Fruit fly (Drosophila melanogaster): ENCODE results near the gene CG17637.

The CG17637 gene

DNA sequence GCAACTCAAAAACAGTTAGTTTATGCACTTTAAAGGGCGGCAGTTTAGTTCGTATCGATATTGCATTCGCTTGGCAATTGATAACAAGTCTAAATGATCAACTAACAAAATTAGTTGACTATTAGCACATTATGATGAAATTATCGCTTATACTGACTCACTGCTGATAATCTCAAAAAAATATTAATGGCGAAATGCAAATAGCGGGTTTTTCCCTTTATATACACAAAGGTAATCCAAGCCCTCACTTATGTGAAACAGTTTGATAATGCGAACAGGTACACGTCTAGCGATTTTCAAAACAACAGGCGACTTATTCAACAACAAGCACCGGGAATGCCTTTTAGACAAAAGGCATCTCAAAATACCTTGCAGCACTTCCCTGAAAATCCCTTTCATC is 10.1 kb downstream of the CG17637 start:
- TF ChIP-seq Sp1 (GFP tag; optimal IDR thresholded peaks at IDR 0.05), result no peak
- no peak for TF ChIP-seq Hr78 (GFP tag; optimal IDR thresholded peaks at IDR 0.05)
- no peak for TF ChIP-seq Rel (GFP tag; optimal IDR thresholded peaks at IDR 0.05)
- TF ChIP-seq Rel (tag; optimal IDR thresholded peaks at IDR 0.05), result peak; percentile 97

DNA sequence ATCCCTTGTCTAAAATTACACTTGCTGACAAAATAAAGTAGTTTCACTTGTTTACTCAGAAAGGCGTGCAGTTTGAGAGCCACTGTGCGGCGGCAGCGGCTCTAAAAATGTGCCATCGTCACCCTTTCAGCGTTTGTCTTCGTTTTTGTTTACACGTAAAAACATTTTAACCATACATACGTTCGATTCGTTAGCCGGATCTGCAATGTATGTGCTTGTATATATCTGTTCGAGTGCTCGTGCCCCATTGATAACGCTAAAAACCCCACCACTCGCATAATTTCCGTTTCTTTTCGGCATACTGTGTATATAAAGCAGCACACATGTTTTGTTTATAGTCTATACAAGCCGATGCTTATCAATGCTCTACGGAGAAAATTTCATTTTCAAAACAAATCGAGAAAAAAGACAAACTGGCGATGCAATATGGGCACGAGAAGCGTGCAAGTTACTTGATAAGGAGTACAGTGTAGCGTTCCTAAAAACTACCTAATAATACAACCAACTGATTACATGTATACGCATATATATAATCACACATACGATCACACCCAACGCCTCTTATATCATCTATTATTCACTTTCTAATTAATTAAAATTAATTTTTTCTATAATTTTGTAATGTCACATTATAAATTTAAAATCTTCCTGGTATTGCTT is 12.7 kb downstream of the CG17637 start:
- TF ChIP-seq br (GFP tag; optimal IDR thresholded peaks at IDR 0.05) (peak; percentile 16), foxo (GFP tag; optimal IDR thresholded peaks at IDR 0.05) (peak in 1 of 2 experiments; percentile 63), Hr83 (GFP tag; optimal IDR thresholded peaks at IDR 0.05; ENCODE audit: poor library complexity, severe bottlenecking) (no peak), CG9705 (GFP tag; optimal IDR thresholded peaks at IDR 0.05) (no peak), jim (GFP tag; optimal IDR thresholded peaks at IDR 0.05) (no peak), HLH106 (tag; optimal IDR thresholded peaks at IDR 0.05) (peak; percentile 64), h (GFP tag; optimal IDR thresholded peaks at IDR 0.05) (peak; percentile 65), dmrt93B (GFP tag; optimal IDR thresholded peaks at IDR 0.05) (no peak), dsf (GFP tag; optimal IDR thresholded peaks at IDR 0.05; ENCODE audit: borderline replicate concordance) (no peak), Rel (GFP tag; optimal IDR thresholded peaks at IDR 0.05) (no peak), Rel (tag; optimal IDR thresholded peaks at IDR 0.05) (peak; percentile 96), rgr (GFP tag; optimal IDR thresholded peaks at IDR 0.05) (peak; percentile 63), OdsH (GFP tag; optimal IDR thresholded peaks at IDR 0.05) (peak; percentile 56), Sp1 (GFP tag; optimal IDR thresholded peaks at IDR 0.05) (peak; percentile 56), brk (GFP tag; optimal IDR thresholded peaks at IDR 0.05) (peak; percentile 4), fru (GFP tag; optimal IDR thresholded peaks at IDR 0.05) (peak; percentile 34), woc (GFP tag; optimal IDR thresholded peaks at IDR 0.05) (no peak), Myc (optimal IDR thresholded peaks at IDR 0.05) (no peak)

- TF ChIP-seq Abd-B (GFP tag; optimal IDR thresholded peaks at IDR 0.05), result no peak
- TF ChIP-seq rgr (GFP tag; optimal IDR thresholded peaks at IDR 0.05), result no peak
- peak; percentile 86 for TF ChIP-seq psq (GFP tag; optimal IDR thresholded peaks at IDR 0.05)
- TF ChIP-seq CrebA (GFP tag; optimal IDR thresholded peaks at IDR 0.05; ENCODE audit: borderline replicate concordance), result peak; percentile 46
- no peak for TF ChIP-seq N (GFP tag; optimal IDR thresholded peaks at IDR 0.05)
- TF ChIP-seq Jra (GFP tag; optimal IDR thresholded peaks at IDR 0.05), result peak; percentile 90
- no peak for TF ChIP-seq ey (GFP tag; optimal IDR thresholded peaks at IDR 0.05)
- no peak for TF ChIP-seq Sp1 (GFP tag; optimal IDR thresholded peaks at IDR 0.05)
- no peak for TF ChIP-seq h (GFP tag; optimal IDR thresholded peaks at IDR 0.05)
- no peak for TF ChIP-seq fru (GFP tag; optimal IDR thresholded peaks at IDR 0.05)
- no peak for TF ChIP-seq br (GFP tag; optimal IDR thresholded peaks at IDR 0.05)
- TF ChIP-seq usp (GFP tag; optimal IDR thresholded peaks at IDR 0.05), result no peak
- TF ChIP-seq CG32264 (GFP tag; optimal IDR thresholded peaks at IDR 0.05), result no peak
- TF ChIP-seq Dfd (GFP tag; optimal IDR thresholded peaks at IDR 0.05), result no peak
- no peak for TF ChIP-seq Mio (GFP tag; optimal IDR thresholded peaks at IDR 0.05)
- TF ChIP-seq woc (GFP tag; optimal IDR thresholded peaks at IDR 0.05), result no peak
- TF ChIP-seq Dif (GFP tag; optimal IDR thresholded peaks at IDR 0.05; ENCODE audit: partially characterized antibody), result peak; percentile 37
- no peak for TF ChIP-seq dsf (GFP tag; optimal IDR thresholded peaks at IDR 0.05; ENCODE audit: borderline replicate concordance)
- no peak for TF ChIP-seq Hr78 (GFP tag; optimal IDR thresholded peaks at IDR 0.05)
- peak in 1 of 2 experiments; percentile 77 for TF ChIP-seq dl (GFP tag; optimal IDR thresholded peaks at IDR 0.05; ENCODE audit: insufficient read depth in 1 of 2, partially characterized antibody in 2 of 2)
- TF ChIP-seq lola (GFP tag; optimal IDR thresholded peaks at IDR 0.05), result no peak
- peak; percentile 11 for TF ChIP-seq Hnf4 (GFP tag; optimal IDR thresholded peaks at IDR 0.05)
- TF ChIP-seq HLH106 (tag; optimal IDR thresholded peaks at IDR 0.05), result no peak
- no peak for TF ChIP-seq Rel (GFP tag; optimal IDR thresholded peaks at IDR 0.05)
- TF ChIP-seq Rel (tag; optimal IDR thresholded peaks at IDR 0.05), result peak; percentile 84
- no peak for TF ChIP-seq foxo (GFP tag; optimal IDR thresholded peaks at IDR 0.05)
- no peak for TF ChIP-seq Vsx2 (GFP tag; optimal IDR thresholded peaks at IDR 0.05; ENCODE audit: partially characterized antibody)
- no peak for TF ChIP-seq CG9705 (GFP tag; optimal IDR thresholded peaks at IDR 0.05)
- no peak for TF ChIP-seq dmrt93B (GFP tag; optimal IDR thresholded peaks at IDR 0.05)
- no peak for TF ChIP-seq OdsH (GFP tag; optimal IDR thresholded peaks at IDR 0.05)
- TF ChIP-seq pan (optimal IDR thresholded peaks at IDR 0.05), result no peak
- TF ChIP-seq Hr83 (GFP tag; optimal IDR thresholded peaks at IDR 0.05; ENCODE audit: poor library complexity, severe bottlenecking), result peak; percentile 83
- TF ChIP-seq sage (GFP tag; optimal IDR thresholded peaks at IDR 0.05), result no peak
- TF ChIP-seq Myc (optimal IDR thresholded peaks at IDR 0.05), result no peak
- no peak for TF ChIP-seq brk (GFP tag; optimal IDR thresholded peaks at IDR 0.05)
- TF ChIP-seq jim (GFP tag; optimal IDR thresholded peaks at IDR 0.05), result no peak
- TF ChIP-seq tai (GFP tag; optimal IDR thresholded peaks at IDR 0.05), result no peak
- TF ChIP-seq sv (GFP tag; optimal IDR thresholded peaks at IDR 0.05), result no peak
- no peak for TF ChIP-seq GATAd (GFP tag; optimal IDR thresholded peaks at IDR 0.05)
Measured at dm6 chr3L:20517179-20517834, 13.3 kb downstream of the CG17637 start.

All from whole organism, wandering third instar larva.